Worm (Caenorhabditis elegans) whole organism, L1 larva: ENCODE results near the gene trpp-3.

Source experiments
- C04F5.9 ChIP-seq: sonication (generic microtip); optimal IDR thresholded peaks from 2 replicates; lab custom pipeline; 2016; ENCODE audit warnings: missing genetic modification characterization, missing compliant biosample characterization
- C16A3.4 ChIP-seq: fragments of 150-350 bp; optimal IDR thresholded peaks from 2 replicates; lab custom pipeline; 2014; ENCODE audit warnings: missing biosample characterization, missing genetic modification characterization
- F16B12.6 ChIP-seq: fragments of 150-350 bp; optimal IDR thresholded peaks from 2 replicates; lab custom pipeline; 2014; ENCODE audit warnings: missing biosample characterization, missing genetic modification characterization
- aha-1 ChIP-seq: fragments of 150-350 bp; optimal IDR thresholded peaks from 2 replicates; lab custom pipeline; 2014; ENCODE audit warnings: missing biosample characterization, missing genetic modification characterization
- ama-1 ChIP-seq: fragments of 150-350 bp; optimal IDR thresholded peaks from 2 replicates; lab custom pipeline; 2014
- blmp-1 ChIP-seq: fragments of 150-350 bp; optimal IDR thresholded peaks from 2 replicates; lab custom pipeline; 2014; ENCODE audit warnings: missing biosample characterization, missing genetic modification characterization
- ceh-63 ChIP-seq: fragments of 200-800 bp; sonication (Bioruptor generic); optimal IDR thresholded peaks from 2 replicates; lab custom pipeline; 2018; ENCODE audit warnings: mild to moderate bottlenecking, missing genetic modification characterization, missing compliant biosample characterization
- ceh-8 ChIP-seq: fragments of 200-800 bp; sonication (Bioruptor generic); optimal IDR thresholded peaks from 2 replicates; lab custom pipeline; 2018; ENCODE audit warnings: mild to moderate bottlenecking, missing genetic modification characterization, moderate library complexity, missing compliant biosample characterization
- dpl-1 ChIP-seq, 3 experiments: fragments of 150-350 bp in 2 of 3; sonication (generic microtip) in 1 of 3; optimal IDR thresholded peaks; 2 replicates each; lab custom pipeline; 2014 to 2017; ENCODE audit warnings: missing biosample characterization in 3 of 3, missing genetic modification characterization in 3 of 3, missing genetic modification reagents in 3 of 3
- efl-1 ChIP-seq, 4 experiments: fragments of 150-350 bp; optimal IDR thresholded peaks in 3 of 4; peaks in 1 of 4; 1 replicate in 1 of 4; 2 replicates in 3 of 4; lab custom pipeline; 2014; ENCODE audit warnings: missing biosample characterization in 2 of 4, missing genetic modification characterization in 2 of 4, missing genetic modification reagents in 2 of 4
- egl-13 ChIP-seq: sonication (generic microtip); optimal IDR thresholded peaks from 2 replicates; lab custom pipeline; 2016; ENCODE audit warnings: missing genotype, missing genetic modification reagents, missing genetic modification characterization, missing compliant biosample characterization
- elt-3 ChIP-seq, 6 experiments: fragments of 150-350 bp in 1 of 6; sonication (generic microtip); optimal IDR thresholded peaks; 2 replicates each; lab custom pipeline; 2017 to 2018; ENCODE audit warnings: missing biosample characterization in 6 of 6, missing genetic modification characterization in 6 of 6, inconsistent platforms in 1 of 6
- ets-5 ChIP-seq: fragments of 200-800 bp; sonication (Bioruptor generic); IDR thresholded peaks from 2 replicates; pipeline ENCODE4 v1.3.6; 2022; ENCODE audit warnings: missing genetic modification characterization, missing compliant biosample characterization
- fkh-4 ChIP-seq: sonication (generic microtip); optimal IDR thresholded peaks from 2 replicates; lab custom pipeline; 2016; ENCODE audit warnings: missing compliant biosample characterization, missing genetic modification characterization, borderline replicate concordance
- grh-1 ChIP-seq: fragments of 200-800 bp; sonication (Bioruptor generic); IDR thresholded peaks from 2 replicates; pipeline ENCODE4 v1.3.6; 2022; ENCODE audit warnings: missing genetic modification reagents, missing genetic modification characterization, missing compliant biosample characterization
- hlh-4 ChIP-seq: sonication (generic microtip); optimal IDR thresholded peaks from 2 replicates; lab custom pipeline; 2016; ENCODE audit warnings: mild to moderate bottlenecking, missing genetic modification characterization, missing compliant biosample characterization
- isw-1 ChIP-seq: fragments of 200-800 bp; sonication (Bioruptor generic); IDR thresholded peaks from 2 replicates; pipeline ENCODE4 v1.3.6; 2022; ENCODE audit warnings: missing genetic modification characterization, missing compliant biosample characterization
- jun-1 ChIP-seq: fragments of 150-350 bp; optimal IDR thresholded peaks from 2 replicates; lab custom pipeline; 2014; ENCODE audit warnings: missing biosample characterization, missing genetic modification reagents, missing genetic modification characterization
- lin-13 ChIP-seq: fragments of 150-350 bp; optimal IDR thresholded peaks from 2 replicates; lab custom pipeline; 2014; ENCODE audit warnings: missing biosample characterization, missing genetic modification reagents, missing genetic modification characterization
- lin-14 ChIP-seq: fragments of 200-800 bp; sonication (Bioruptor generic); optimal IDR thresholded peaks from 2 replicates; lab custom pipeline; 2018; ENCODE audit warnings: mild to moderate bottlenecking, missing genetic modification characterization, moderate library complexity, missing compliant biosample characterization
- lin-35 ChIP-seq, 2 experiments: fragments of 150-350 bp; optimal IDR thresholded peaks; 2 replicates each; lab custom pipeline; 2014; ENCODE audit warnings: missing biosample characterization in 2 of 2, missing genetic modification characterization in 2 of 2, missing genetic modification reagents in 2 of 2
- lir-3 ChIP-seq: sonication (generic microtip); optimal IDR thresholded peaks from 2 replicates; lab custom pipeline; 2016; ENCODE audit warnings: mild to moderate bottlenecking, missing genetic modification characterization, moderate library complexity, missing compliant biosample characterization; ENCODE audit not compliant: poor library complexity
- lsy-2 ChIP-seq, 2 experiments: fragments of 150-350 bp; optimal IDR thresholded peaks; 2 replicates each; lab custom pipeline; 2014; ENCODE audit warnings: missing biosample characterization in 2 of 2, missing genetic modification characterization in 2 of 2
- mdl-1 ChIP-seq, 2 experiments: fragments of 150-350 bp; optimal IDR thresholded peaks; 2 replicates each; lab custom pipeline; 2014 to 2017; ENCODE audit warnings: missing biosample characterization in 2 of 2, missing genetic modification characterization in 2 of 2, inconsistent platforms in 1 of 2
- mep-1 ChIP-seq: fragments of 150-350 bp; optimal IDR thresholded peaks from 2 replicates; lab custom pipeline; 2014; ENCODE audit warnings: missing biosample characterization, missing genetic modification characterization
- nhr-19 ChIP-seq: fragments of 200-800 bp; sonication (Bioruptor generic); conservative IDR thresholded peaks from 2 replicates; pipeline ENCODE4 v1.3.6; 2022; ENCODE audit warnings: missing genetic modification characterization, missing compliant biosample characterization
- nhr-20 ChIP-seq: sonication (generic microtip); optimal IDR thresholded peaks from 2 replicates; lab custom pipeline; 2016; ENCODE audit warnings: mild to moderate bottlenecking, missing genetic modification characterization, missing compliant biosample characterization
- nhr-47 ChIP-seq: sonication (generic microtip); optimal IDR thresholded peaks from 2 replicates; lab custom pipeline; 2016; ENCODE audit warnings: mild to moderate bottlenecking, missing genetic modification characterization, moderate library complexity, missing compliant biosample characterization
- nhr-71 ChIP-seq: sonication (generic microtip); optimal IDR thresholded peaks from 2 replicates; lab custom pipeline; 2016; ENCODE audit warnings: mild to moderate bottlenecking, missing genetic modification characterization, moderate library complexity, missing compliant biosample characterization
- nhr-76 ChIP-seq: sonication (generic microtip); optimal IDR thresholded peaks from 2 replicates; lab custom pipeline; 2017; ENCODE audit warnings: missing biosample characterization, missing genetic modification characterization
- nhr-85 ChIP-seq: sonication (generic microtip); peaks from one replicate; lab custom pipeline; 2016; ENCODE audit warnings: missing genetic modification characterization, inconsistent platforms, missing compliant biosample characterization
- nhr-90 ChIP-seq: sonication (generic microtip); optimal IDR thresholded peaks from 2 replicates; lab custom pipeline; 2016; ENCODE audit warnings: mild to moderate bottlenecking, missing genetic modification characterization, missing compliant biosample characterization; ENCODE audit not compliant: poor library complexity
- pag-3 ChIP-seq: sonication (generic microtip); optimal IDR thresholded peaks from 2 replicates; lab custom pipeline; 2017; ENCODE audit warnings: missing genetic modification characterization, mild to moderate bottlenecking, missing compliant biosample characterization, antibody characterized with exemption, borderline replicate concordance; ENCODE audit not compliant: insufficient read depth
- skn-1 ChIP-seq: fragments of 150-350 bp; optimal IDR thresholded peaks from 2 replicates; lab custom pipeline; 2014; ENCODE audit warnings: missing biosample characterization, missing genetic modification characterization
- snpc-4 ChIP-seq: fragments of 150-350 bp; optimal IDR thresholded peaks from 2 replicates; lab custom pipeline; 2014; ENCODE audit warnings: missing biosample characterization, missing genetic modification characterization
- snu-23 ChIP-seq: sonication (generic microtip); optimal IDR thresholded peaks from 2 replicates; lab custom pipeline; 2016; ENCODE audit warnings: missing genetic modification characterization, missing compliant biosample characterization
- sup-37 ChIP-seq: fragments of 200-800 bp; sonication (Bioruptor generic); optimal IDR thresholded peaks from 2 replicates; lab custom pipeline; 2018; ENCODE audit warnings: mild to moderate bottlenecking, missing genetic modification characterization, missing compliant biosample characterization
- tbx-2 ChIP-seq: sonication (generic microtip); optimal IDR thresholded peaks from 2 replicates; lab custom pipeline; 2016; ENCODE audit warnings: missing genetic modification characterization, missing compliant biosample characterization
- tlp-1 ChIP-seq: fragments of 150-350 bp; optimal IDR thresholded peaks from 2 replicates; lab custom pipeline; 2014; ENCODE audit warnings: missing biosample characterization, missing genetic modification characterization
- unc-30 ChIP-seq: sonication (generic microtip); optimal IDR thresholded peaks from 2 replicates; lab custom pipeline; 2017; ENCODE audit warnings: missing biosample characterization, missing genetic modification characterization
- xbp-1 ChIP-seq: sonication (generic microtip); optimal IDR thresholded peaks from 2 replicates; lab custom pipeline; 2016; ENCODE audit warnings: missing genetic modification characterization, missing compliant biosample characterization
- ztf-11 ChIP-seq, 2 experiments: sonication (generic microtip); optimal IDR thresholded peaks; 2 replicates each; lab custom pipeline; 2016 to 2017; ENCODE audit warnings: missing genetic modification characterization in 2 of 2, missing biosample characterization in 1 of 2, missing compliant biosample characterization in 1 of 2
- ztf-4 ChIP-seq: fragments of 150-350 bp; optimal IDR thresholded peaks from 2 replicates; lab custom pipeline; 2014; ENCODE audit warnings: missing biosample characterization, missing genetic modification characterization

Gene trpp-3

ce11 chrIII:9494209-9494608 is 31.1 kb upstream of the trpp-3 start:
- TF ChIP-seq lir-3 (tag; lab: Kevin White, UChicago) (no peak), efl-1 (optimal IDR thresholded peaks at IDR 0.05; lab: Kevin White, UChicago) (no peak), efl-1 (GFP tag; optimal IDR thresholded peaks at IDR 0.05 in 1 of 2; lab: Kevin White, UChicago) (peak in 1 of 2 experiments; percentile 91)
- TF ChIP-seq, all 84 proteins: peak for 1

ce11 chrIII:9496083-9496482 is 29.3 kb upstream of the trpp-3 start:
- TF ChIP-seq ceh-8 (GFP tag; lab: Kevin White, UChicago) (no peak), efl-1 (optimal IDR thresholded peaks at IDR 0.05; lab: Kevin White, UChicago) (no peak), efl-1 (GFP tag; optimal IDR thresholded peaks at IDR 0.05 in 1 of 2; lab: Kevin White, UChicago) (peak in 1 of 2 experiments; percentile 90), xbp-1 (tag; lab: Kevin White, UChicago) (no peak), grh-1 (no peak)

- TF ChIP-seq mdl-1 (tag; optimal IDR thresholded peaks at IDR 0.05; lab: Kevin White, UChicago) = no peak
- no peak for TF ChIP-seq lin-14 (GFP tag; lab: Kevin White, UChicago)
- TF ChIP-seq lsy-2 (tag; optimal IDR thresholded peaks at IDR 0.05; lab: Kevin White, UChicago) = no peak
- no peak for TF ChIP-seq F16B12.6 (tag; lab: Kevin White, UChicago)
- no peak for TF ChIP-seq fkh-4 (tag; lab: Kevin White, UChicago)
- TF ChIP-seq lin-35 (GFP tag; optimal IDR thresholded peaks at IDR 0.05; lab: Kevin White, UChicago) = no peak
- TF ChIP-seq nhr-85 (tag; lab: Kevin White, UChicago) = no peak
- no peak for TF ChIP-seq ceh-63 (GFP tag; lab: Kevin White, UChicago)
- no peak for TF ChIP-seq nhr-90 (tag; lab: Kevin White, UChicago)
- TF ChIP-seq C16A3.4 = no peak
- TF ChIP-seq ets-5 (GFP tag; lab: Robert Waterston, UW) = no peak
- TF ChIP-seq, all 84 proteins: peak for 0
Observed at ce11 chrIII:9497412-9497811, 27.9 kb upstream of the trpp-3 start.

ce11 chrIII:9500267-9500666 is 25.1 kb upstream of the trpp-3 start, which contains the start of gene sod-4:
TSS of gene sod-4 (minus strand) at chrIII:9500375.
- TF ChIP-seq egl-13 (tag; lab: Kevin White, UChicago) (no peak), pag-3 (tag; lab: Kevin White, UChicago) (peak; percentile 2), nhr-71 (peak; percentile 64), nhr-19 (GFP tag; lab: Robert Waterston, UW) (peak; percentile 22; the same call in 1 of the 2 replicates), blmp-1 (tag; lab: Kevin White, UChicago) (peak; percentile 84), nhr-85 (tag; lab: Kevin White, UChicago) (peak; percentile 85), sup-37 (GFP tag; lab: Kevin White, UChicago) (no peak), hlh-4 (tag; lab: Kevin White, UChicago) (no peak), efl-1 (optimal IDR thresholded peaks at IDR 0.05; lab: Kevin White, UChicago) (peak in 1 of 2 experiments; percentile 6), efl-1 (GFP tag; optimal IDR thresholded peaks at IDR 0.05 in 1 of 2; lab: Kevin White, UChicago) (peak in 1 of 2 experiments; percentile 86), lin-35 (GFP tag; optimal IDR thresholded peaks at IDR 0.05; lab: Kevin White, UChicago) (peak in 1 of 2 experiments; percentile 77), unc-30 (no peak), ama-1 (no peak), ztf-11 (tag; optimal IDR thresholded peaks at IDR 0.05; lab: Kevin White, UChicago) (no peak), lsy-2 (tag; optimal IDR thresholded peaks at IDR 0.05; lab: Kevin White, UChicago) (peak in 1 of 2 experiments; percentile 57), jun-1 (tag; lab: Kevin White, UChicago) (no peak), mdl-1 (tag; optimal IDR thresholded peaks at IDR 0.05; lab: Kevin White, UChicago) (peak in 1 of 2 experiments; percentile 47), isw-1 (GFP tag; lab: Robert Waterston, UW) (no peak), skn-1 (peak; percentile 25), lin-14 (GFP tag; lab: Kevin White, UChicago) (peak; percentile 83), lir-3 (tag; lab: Kevin White, UChicago) (peak; percentile 6), ceh-8 (GFP tag; lab: Kevin White, UChicago) (no peak), snpc-4 (tag; lab: Kevin White, UChicago) (no peak), C04F5.9 (tag; lab: Kevin White, UChicago) (no peak), aha-1 (no peak), tlp-1 (tag; lab: Kevin White, UChicago) (no peak), nhr-90 (tag; lab: Kevin White, UChicago) (peak; percentile 42), nhr-47 (peak; percentile 16), dpl-1 (GFP tag; optimal IDR thresholded peaks at IDR 0.05; lab: Kevin White, UChicago) (peak in 2 of 3 experiments; percentile 17 to 36), mep-1 (tag; lab: Kevin White, UChicago) (peak; percentile 63), nhr-76 (tag; lab: Kevin White, UChicago) (no peak), elt-3 (tag; optimal IDR thresholded peaks at IDR 0.05; lab: Kevin White, UChicago) (peak in 2 of 6 experiments; percentile 33 to 90), nhr-20 (tag; lab: Kevin White, UChicago) (peak; percentile 64), tbx-2 (tag; lab: Kevin White, UChicago) (peak; percentile 25), lin-13 (peak; percentile 13), snu-23 (GFP tag; lab: Kevin White, UChicago) (peak; percentile 71), ztf-4 (tag; lab: Kevin White, UChicago) (no peak)
